Worm (Caenorhabditis elegans): ENCODE measurements around the gene affl-1.

The affl-1 gene

DNA sequence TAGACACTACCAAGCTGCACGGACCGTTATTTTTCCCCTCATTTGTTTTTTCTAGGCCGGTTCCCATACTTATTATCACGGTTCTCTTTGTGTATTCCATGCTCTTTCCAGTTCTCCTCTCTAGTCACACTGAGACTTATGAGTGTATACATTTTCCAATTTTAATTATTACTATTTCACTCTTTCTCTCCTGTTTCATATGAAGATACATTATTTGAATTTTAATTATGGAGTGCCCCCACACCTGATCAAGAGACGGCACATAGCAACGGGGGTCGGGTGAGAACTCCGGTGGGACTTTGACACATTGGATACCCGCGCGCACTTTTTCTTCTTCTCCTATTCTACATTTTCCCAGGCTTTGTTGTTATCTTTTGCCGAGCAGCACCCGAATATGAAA is at the start of gene affl-1:
Gene affl-1, plus strand, starts transcription at position 301 of the 400 bp plus-strand sequence.
- TF ChIP-seq set-16 (GFP tag; IDR thresholded peaks at IDR 0.05): no peak
- no peak for TF ChIP-seq dpl-1 (GFP tag; optimal IDR thresholded peaks at IDR 0.05)
- no peak for TF ChIP-seq mep-1 (tag; optimal IDR thresholded peaks at IDR 0.05)
- no peak for TF ChIP-seq sdz-12 (GFP tag; optimal IDR thresholded peaks at IDR 0.05)
- no peak for TF ChIP-seq spr-1 (tag; optimal IDR thresholded peaks at IDR 0.05)
- TF ChIP-seq nhr-102 (tag; optimal IDR thresholded peaks at IDR 0.05): no peak
- no peak for TF ChIP-seq php-3 (GFP tag; IDR thresholded peaks at IDR 0.05)
- TF ChIP-seq Y48G9A.11 (GFP tag; IDR thresholded peaks at IDR 0.05): no peak
- no peak for TF ChIP-seq tag-97 (GFP tag; IDR thresholded peaks at IDR 0.05)

DNA sequence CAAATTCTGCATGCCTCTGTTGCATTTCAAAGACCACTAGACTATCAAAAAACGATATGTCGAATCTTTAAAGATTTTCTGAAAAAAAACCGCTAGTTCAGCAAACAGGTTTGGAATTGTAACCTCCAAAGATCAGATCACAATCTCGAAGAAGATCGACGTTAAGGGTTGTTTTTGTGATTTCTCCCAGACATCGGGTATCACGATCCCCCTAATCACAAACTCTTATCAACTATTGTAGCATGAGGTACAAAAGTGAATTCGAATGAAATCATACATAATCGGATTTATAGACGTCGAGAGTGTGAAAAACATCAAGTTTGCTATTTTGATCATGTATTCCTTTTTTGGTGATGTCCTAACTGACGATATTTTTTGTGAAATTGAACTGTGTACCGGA is 39.1 kb upstream of the affl-1 start:
- TF ChIP-seq hlh-30 (tag; optimal IDR thresholded peaks at IDR 0.05; ENCODE audit: insufficient read depth) (peak; percentile 22), lin-13 (GFP tag; optimal IDR thresholded peaks at IDR 0.05) (no peak), nhr-28 (tag; optimal IDR thresholded peaks at IDR 0.05) (peak; percentile 62)

DNA sequence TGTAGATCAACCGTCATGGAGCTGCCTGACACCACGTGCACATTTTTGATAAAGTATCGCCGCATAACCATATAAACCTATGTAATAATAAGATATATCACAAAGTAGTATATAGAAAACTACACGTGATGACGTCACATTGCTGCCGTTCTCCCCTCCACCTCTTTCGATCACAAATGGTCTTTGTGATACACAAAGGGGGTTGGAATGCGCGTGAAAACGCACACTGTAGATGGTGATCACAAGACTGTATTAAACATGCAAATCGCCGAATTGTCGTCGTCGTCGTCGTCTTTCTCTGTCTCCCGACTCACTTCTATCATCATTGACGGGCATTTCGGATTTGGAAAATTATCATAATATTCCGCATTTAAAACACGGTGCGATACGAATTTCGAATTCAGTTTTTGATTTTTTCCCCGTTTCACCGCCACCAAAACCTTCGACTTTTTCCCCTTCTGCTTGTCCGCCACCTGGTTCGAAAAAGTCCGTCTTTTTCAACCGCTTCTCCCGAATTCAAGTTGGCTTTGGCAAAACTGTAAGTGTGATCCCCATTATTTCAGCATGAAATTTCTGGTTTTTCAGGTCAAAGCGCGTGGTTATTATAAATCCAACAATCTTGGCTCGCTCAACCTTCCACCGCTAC is 37.7 kb upstream of the affl-1 start, which contains the start of the genes Y55B1BL.1 and Y55B1BL.2:
Gene Y55B1BL.1, plus strand, starts transcription at position 217 of the 646 bp plus-strand sequence.
Gene Y55B1BL.2, plus strand, starts transcription at position 596 of the 646 bp plus-strand sequence.
- TF ChIP-seq vab-7 (GFP tag; IDR thresholded peaks at IDR 0.05) (no peak), nhr-28 (tag; optimal IDR thresholded peaks at IDR 0.05) (peak; percentile 56), unc-39 (tag; optimal IDR thresholded peaks at IDR 0.05) (no peak), nhr-102 (tag; optimal IDR thresholded peaks at IDR 0.05) (no peak), hlh-30 (tag; optimal IDR thresholded peaks at IDR 0.05; ENCODE audit: insufficient read depth) (peak; percentile 75), lin-13 (GFP tag; optimal IDR thresholded peaks at IDR 0.05) (no peak), ama-1 (optimal IDR thresholded peaks at IDR 0.05) (no peak), unc-62 (GFP tag; optimal IDR thresholded peaks at IDR 0.05 in 1 of 2) (peak in 1 of 2 experiments; percentile 73), unc-62 (tag; optimal IDR thresholded peaks at IDR 0.05) (no peak), mdl-1 (tag; optimal IDR thresholded peaks at IDR 0.05) (peak in 1 of 2 experiments; percentile 38), zfp-3 (GFP tag; conservative IDR thresholded peaks at IDR 0.05) (no peak), pha-4 (GFP tag; IDR thresholded peaks at IDR 0.05) (no peak), pha-4 (tag; optimal IDR thresholded peaks at IDR 0.05) (no peak), ceh-28 (tag; optimal IDR thresholded peaks at IDR 0.05) (no peak), gei-8 (GFP tag; optimal IDR thresholded peaks at IDR 0.05) (no peak), mes-2 (tag; optimal IDR thresholded peaks at IDR 0.05; ENCODE audit: poor library complexity, severe bottlenecking) (no peak), spr-3 (GFP tag; optimal IDR thresholded peaks at IDR 0.05) (no peak), Y5F2A.4 (GFP tag; optimal IDR thresholded peaks at IDR 0.05) (no peak), nhr-111 (GFP tag; optimal IDR thresholded peaks at IDR 0.05) (no peak), daf-19 (GFP tag; conservative IDR thresholded peaks at IDR 0.05) (no peak), Y75B8A.6 (GFP tag; IDR thresholded peaks at IDR 0.05) (no peak)

DNA sequence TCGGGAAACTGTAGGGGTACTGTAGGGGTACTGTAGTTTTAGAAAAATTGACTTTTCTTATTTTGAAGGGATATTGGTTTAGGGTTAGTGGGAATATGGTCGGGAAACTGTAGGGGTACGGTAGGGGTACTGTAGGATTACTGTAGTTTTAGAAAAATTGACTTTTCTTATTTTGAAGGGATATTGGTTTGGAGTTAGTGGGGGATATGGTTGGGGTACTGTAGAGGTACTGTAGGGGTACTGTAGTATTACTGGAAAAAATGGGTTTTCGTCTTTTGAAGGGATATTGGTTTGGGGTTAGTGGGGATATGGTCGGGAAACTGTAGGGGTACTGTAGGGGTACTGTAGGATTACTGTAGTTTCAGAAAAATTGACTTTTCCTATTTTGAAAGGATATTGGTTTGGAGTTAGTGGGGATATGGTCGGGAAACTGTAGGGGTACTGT is 24.7 kb upstream of the affl-1 start:
- TF ChIP-seq php-3 (GFP tag; IDR thresholded peaks at IDR 0.05) (peak; percentile 75; the same call in 1 of the 2 replicates), hmg-1.1 (GFP tag; IDR thresholded peaks at IDR 0.05) (peak; percentile 48; the same call in 1 of the 2 replicates), mxl-2 (GFP tag; conservative IDR thresholded peaks at IDR 0.05) (peak; percentile 42; the same call in 1 of the 2 replicates), ceh-20 (GFP tag; IDR thresholded peaks at IDR 0.05) (0 out of 2 replicates have a peak, but pooled peaks have one; percentile 34), saeg-2 (GFP tag; IDR thresholded peaks at IDR 0.05) (peak; percentile 75; the same call in 1 of the 2 replicates), tag-97 (GFP tag; IDR thresholded peaks at IDR 0.05) (0 out of 2 replicates have a peak, but pooled peaks have one; percentile 86), F26F4.8 (GFP tag; conservative IDR thresholded peaks at IDR 0.05) (peak; percentile 51; the same call in 1 of the 2 replicates), dmd-9 (GFP tag; IDR thresholded peaks at IDR 0.05) (peak; percentile 73; the same call in 1 of the 2 replicates), ZK337.2 (GFP tag; IDR thresholded peaks at IDR 0.05) (peak; percentile 64; the same call in 1 of the 2 replicates), daf-8 (GFP tag; IDR thresholded peaks at IDR 0.05) (peak; percentile 63; the same call in 1 of the 2 replicates), arid-1 (GFP tag; conservative IDR thresholded peaks at IDR 0.05) (peak; percentile 59; the same call in 1 of the 2 replicates), D1046.2 (GFP tag; IDR thresholded peaks at IDR 0.05) (0 out of 2 replicates have a peak, but pooled peaks have one; percentile 38), tra-1 (GFP tag; IDR thresholded peaks at IDR 0.05) (peak; percentile 13; the same call in 1 of the 2 replicates), Y48G9A.11 (GFP tag; IDR thresholded peaks at IDR 0.05) (peak; percentile 66; the same call in 1 of the 2 replicates), nhr-42 (GFP tag; IDR thresholded peaks at IDR 0.05) (peak; percentile 64), madf-5 (GFP tag; IDR thresholded peaks at IDR 0.05) (peak; percentile 43 to 72; a peak in 2 of 4 replicates)

All from whole organism, L4 larva.